Worm (Caenorhabditis elegans): ENCODE measurements around the gene ubc-20.

Gene ubc-20

ce11 chrIII:169478-169877 is 19.2 kb upstream of the ubc-20 start, which contains the start of gene F40G9.18:
Gene F40G9.18, minus strand, starts transcription at chrIII:169578.
- TF ChIP-seq hmbx-1 (tag; optimal IDR thresholded peaks at IDR 0.05): no peak
- no peak for TF ChIP-seq pes-1 (GFP tag; IDR thresholded peaks at IDR 0.05)
- TF ChIP-seq aly-1 (tag; optimal IDR thresholded peaks at IDR 0.05): no peak
- TF ChIP-seq flt-1 (GFP tag; IDR thresholded peaks at IDR 0.05): no peak
- no peak for TF ChIP-seq tbx-37 (GFP tag; conservative IDR thresholded peaks at IDR 0.05)
- no peak for TF ChIP-seq ceh-13 (GFP tag; optimal IDR thresholded peaks at IDR 0.05)
- TF ChIP-seq tra-4 (tag; optimal IDR thresholded peaks at IDR 0.05): no peak
- no peak for TF ChIP-seq B0310.2 (tag; optimal IDR thresholded peaks at IDR 0.05)
- TF ChIP-seq ets-7 (tag; optimal IDR thresholded peaks at IDR 0.05): no peak
- no peak for TF ChIP-seq ceh-36 (tag; optimal IDR thresholded peaks at IDR 0.05)
- TF ChIP-seq sea-1 (GFP tag; conservative IDR thresholded peaks at IDR 0.05): no peak
- TF ChIP-seq scrt-1 (GFP tag; IDR thresholded peaks at IDR 0.05): no peak
- no peak for TF ChIP-seq tbx-11 (GFP tag; IDR thresholded peaks at IDR 0.05)
- TF ChIP-seq F13C5.2 (tag; optimal IDR thresholded peaks at IDR 0.05): no peak

ce11 chrIII:171617-172016 is 17.0 kb upstream of the ubc-20 start, which contains the start of the genes F40G9.9 and F40G9.12:
Gene F40G9.9, minus strand, starts transcription at chrIII:171717.
Gene F40G9.12, plus strand, starts transcription at chrIII:171847.
- TF ChIP-seq ceh-13 (GFP tag; optimal IDR thresholded peaks at IDR 0.05) (no peak), flt-1 (GFP tag; IDR thresholded peaks at IDR 0.05) (no peak), tbx-37 (GFP tag; conservative IDR thresholded peaks at IDR 0.05) (no peak), F13C5.2 (tag; optimal IDR thresholded peaks at IDR 0.05) (no peak), tbx-11 (GFP tag; IDR thresholded peaks at IDR 0.05) (no peak), hmg-4 (GFP tag; optimal IDR thresholded peaks at IDR 0.05) (no peak), aly-1 (tag; optimal IDR thresholded peaks at IDR 0.05) (no peak), ets-7 (tag; optimal IDR thresholded peaks at IDR 0.05) (no peak), hnd-1 (tag; optimal IDR thresholded peaks at IDR 0.05) (no peak), scrt-1 (GFP tag; IDR thresholded peaks at IDR 0.05) (no peak), ceh-36 (tag; optimal IDR thresholded peaks at IDR 0.05) (no peak), sea-1 (GFP tag; conservative IDR thresholded peaks at IDR 0.05) (no peak)

ce11 chrIII:173501-173900 is 15.1 kb upstream of the ubc-20 start, which contains the start of gene F40G9.19:
Gene F40G9.19, plus strand, starts transcription at chrIII:173801.
- TF ChIP-seq flt-1 (GFP tag; IDR thresholded peaks at IDR 0.05) (no peak), tbx-11 (GFP tag; IDR thresholded peaks at IDR 0.05) (no peak), scrt-1 (GFP tag; IDR thresholded peaks at IDR 0.05) (no peak), pes-1 (GFP tag; IDR thresholded peaks at IDR 0.05) (no peak), hnd-1 (tag; optimal IDR thresholded peaks at IDR 0.05) (no peak), tra-4 (tag; optimal IDR thresholded peaks at IDR 0.05) (no peak), hmg-4 (GFP tag; optimal IDR thresholded peaks at IDR 0.05) (no peak), aly-1 (tag; optimal IDR thresholded peaks at IDR 0.05) (no peak), tbx-37 (GFP tag; conservative IDR thresholded peaks at IDR 0.05) (no peak), ceh-13 (GFP tag; optimal IDR thresholded peaks at IDR 0.05) (no peak), ama-1 (optimal IDR thresholded peaks at IDR 0.05) (no peak), sea-1 (GFP tag; conservative IDR thresholded peaks at IDR 0.05) (no peak)

ce11 chrIII:175733-176132 is 12.9 kb upstream of the ubc-20 start, which contains the start of gene clec-148:
Gene clec-148, minus strand, starts transcription at chrIII:175833.
- TF ChIP-seq ceh-36 (tag; optimal IDR thresholded peaks at IDR 0.05) (no peak), hmg-4 (GFP tag; optimal IDR thresholded peaks at IDR 0.05) (no peak)

ce11 chrIII:177715-178114 is 10.9 kb upstream of the ubc-20 start, which contains the start of gene F40G9.14:
Gene F40G9.14, minus strand, starts transcription at chrIII:177815.
- TF ChIP-seq B0310.2 (tag; optimal IDR thresholded peaks at IDR 0.05) (no peak), ets-7 (tag; optimal IDR thresholded peaks at IDR 0.05) (no peak), pes-1 (GFP tag; IDR thresholded peaks at IDR 0.05) (no peak), ama-1 (optimal IDR thresholded peaks at IDR 0.05) (no peak), hmg-4 (GFP tag; optimal IDR thresholded peaks at IDR 0.05) (no peak), tbx-11 (GFP tag; IDR thresholded peaks at IDR 0.05) (no peak), scrt-1 (GFP tag; IDR thresholded peaks at IDR 0.05) (no peak), flt-1 (GFP tag; IDR thresholded peaks at IDR 0.05) (no peak), tbx-37 (GFP tag; conservative IDR thresholded peaks at IDR 0.05) (no peak), ceh-36 (tag; optimal IDR thresholded peaks at IDR 0.05) (no peak), tra-4 (tag; optimal IDR thresholded peaks at IDR 0.05) (no peak), hmbx-1 (tag; optimal IDR thresholded peaks at IDR 0.05) (no peak), hnd-1 (tag; optimal IDR thresholded peaks at IDR 0.05) (no peak), F13C5.2 (tag; optimal IDR thresholded peaks at IDR 0.05) (no peak), ceh-13 (GFP tag; optimal IDR thresholded peaks at IDR 0.05) (no peak), aly-1 (tag; optimal IDR thresholded peaks at IDR 0.05) (no peak), sea-1 (GFP tag; conservative IDR thresholded peaks at IDR 0.05) (no peak)

ce11 chrIII:178126-178525 is 10.5 kb upstream of the ubc-20 start:
- TF ChIP-seq hmg-4 (GFP tag; optimal IDR thresholded peaks at IDR 0.05): no peak
- TF ChIP-seq aly-1 (tag; optimal IDR thresholded peaks at IDR 0.05): no peak
- peak; percentile 67; the same call in 1 of the 2 replicates for TF ChIP-seq sea-1 (GFP tag; conservative IDR thresholded peaks at IDR 0.05)
- TF ChIP-seq ceh-36 (tag; optimal IDR thresholded peaks at IDR 0.05): no peak
- TF ChIP-seq tbx-11 (GFP tag; IDR thresholded peaks at IDR 0.05): no peak
- no peak for TF ChIP-seq hmbx-1 (tag; optimal IDR thresholded peaks at IDR 0.05)
- no peak for TF ChIP-seq F13C5.2 (tag; optimal IDR thresholded peaks at IDR 0.05)
- TF ChIP-seq flt-1 (GFP tag; IDR thresholded peaks at IDR 0.05): no peak
- TF ChIP-seq scrt-1 (GFP tag; IDR thresholded peaks at IDR 0.05): no peak
- no peak for TF ChIP-seq ets-7 (tag; optimal IDR thresholded peaks at IDR 0.05)
- no peak for TF ChIP-seq ceh-13 (GFP tag; optimal IDR thresholded peaks at IDR 0.05)
- peak; percentile 91 for TF ChIP-seq ama-1 (optimal IDR thresholded peaks at IDR 0.05)
- no peak for TF ChIP-seq pes-1 (GFP tag; IDR thresholded peaks at IDR 0.05)

ce11 chrIII:179123-179592 is 9.5 kb upstream of the ubc-20 start, which contains the start of gene F40G9.6:
Gene F40G9.6, plus strand, starts transcription at chrIII:179542.
- TF ChIP-seq hmg-4 (GFP tag; optimal IDR thresholded peaks at IDR 0.05) (peak; percentile 60), hmbx-1 (tag; optimal IDR thresholded peaks at IDR 0.05) (no peak), tbx-11 (GFP tag; IDR thresholded peaks at IDR 0.05) (0 out of 2 replicates have a peak, but pooled peaks have one; percentile 37), ama-1 (optimal IDR thresholded peaks at IDR 0.05) (no peak)

All from whole organism, early embryonic.